Fruit fly (Drosophila melanogaster): ENCODE measurements around the gene Acbp2.
A peak's percentile ranks its signal among the peaks of the same experiment; 100 is the strongest.

The Acbp2 gene

dm6 chr3L:7134818-7135217 lies 3.2 kb downstream of the Acbp2 start:
- TF ChIP-seq Ada2b (GFP tag; IDR thresholded peaks at IDR 0.05), result no peak
- peak; percentile 79 for TF ChIP-seq nom (GFP tag; optimal IDR thresholded peaks at IDR 0.05)
- peak; percentile 80 for TF ChIP-seq sqz (GFP tag; optimal IDR thresholded peaks at IDR 0.05)
- TF ChIP-seq cwo (GFP tag; optimal IDR thresholded peaks at IDR 0.05), result no peak
- TF ChIP-seq repo (GFP tag; optimal IDR thresholded peaks at IDR 0.05), result no peak
- no peak for TF ChIP-seq CG1647 (GFP tag; optimal IDR thresholded peaks at IDR 0.05)
- no peak for TF ChIP-seq pan (optimal IDR thresholded peaks at IDR 0.05)
- peak in 1 of 2 experiments; percentile 21 for TF ChIP-seq pan (GFP tag; optimal IDR thresholded peaks at IDR 0.05 in 1 of 2, IDR thresholded peaks at IDR 0.05 in 1 of 2)
- 0 out of 3 replicates have a peak, but pooled peaks have one; percentile 7 for TF ChIP-seq ci (GFP tag; IDR thresholded peaks at IDR 0.05)
- TF ChIP-seq Drgx (GFP tag; IDR thresholded peaks at IDR 0.05), result peak; percentile 57
- TF ChIP-seq Bgb (GFP tag; IDR thresholded peaks at IDR 0.05; ENCODE audit: partially characterized antibody), result peak; percentile 13; the same call in 1 of the 2 replicates
- no peak for TF ChIP-seq CG8944 (GFP tag; optimal IDR thresholded peaks at IDR 0.05)
- TF ChIP-seq CG7271 (tag; optimal IDR thresholded peaks at IDR 0.05), result no peak
- TF ChIP-seq CG4360 (GFP tag; IDR thresholded peaks at IDR 0.05), result peak; percentile 77
- 0 out of 2 replicates have a peak, but pooled peaks have one; percentile 6 for TF ChIP-seq CG8765 (GFP tag; IDR thresholded peaks at IDR 0.05)
- no peak for TF ChIP-seq Atf3 (GFP tag; optimal IDR thresholded peaks at IDR 0.05)
- TF ChIP-seq gro (GFP tag; optimal IDR thresholded peaks at IDR 0.05), result no peak
- no peak for TF ChIP-seq cg (GFP tag; optimal IDR thresholded peaks at IDR 0.05)
- no peak for TF ChIP-seq Rfx (GFP tag; IDR thresholded peaks at IDR 0.05)
- no peak for TF ChIP-seq MTF-1 (GFP tag; optimal IDR thresholded peaks at IDR 0.05; ENCODE audit: borderline replicate concordance)
- peak; percentile 3 for TF ChIP-seq CG11723 (GFP tag; optimal IDR thresholded peaks at IDR 0.05)
- TF ChIP-seq Hmx (GFP tag; optimal IDR thresholded peaks at IDR 0.05), result no peak
- peak; percentile 74; the same call in 1 of the 3 replicates for TF ChIP-seq CG6175 (GFP tag; IDR thresholded peaks at IDR 0.05)
- no peak for TF ChIP-seq CG7963 (GFP tag; IDR thresholded peaks at IDR 0.05; ENCODE audit: partially characterized antibody)
- no peak for TF ChIP-seq H15 (GFP tag; IDR thresholded peaks at IDR 0.05)
- TF ChIP-seq Doc3 (GFP tag; IDR thresholded peaks at IDR 0.05; ENCODE audit: partially characterized antibody), result 0 out of 3 replicates have a peak, but pooled peaks have one; percentile 12
- peak in 1 of 2 experiments; percentile 51 for TF ChIP-seq bsh (GFP tag; optimal IDR thresholded peaks at IDR 0.05)
- TF ChIP-seq B-H2 (GFP tag; optimal IDR thresholded peaks at IDR 0.05), result no peak
- TF ChIP-seq Trl (optimal IDR thresholded peaks at IDR 0.05), result peak in 1 of 2 experiments; percentile 12
- no peak for TF ChIP-seq Trl (GFP tag; optimal IDR thresholded peaks at IDR 0.05)

dm6 chr3L:7136663-7137062 lies 5.0 kb downstream of the Acbp2 start:
- TF ChIP-seq CG2199 (GFP tag; IDR thresholded peaks at IDR 0.05), result 0 out of 3 replicates have a peak, but pooled peaks have one; percentile 0
- TF ChIP-seq Atf3 (GFP tag; optimal IDR thresholded peaks at IDR 0.05), result no peak
- TF ChIP-seq CG15073 (GFP tag; optimal IDR thresholded peaks at IDR 0.05), result no peak
- TF ChIP-seq Hr3 (GFP tag; optimal IDR thresholded peaks at IDR 0.05), result no peak
- no peak for TF ChIP-seq pho (GFP tag; optimal IDR thresholded peaks at IDR 0.05)

dm6 chr3L:7137613-7138189 lies 6.0 kb downstream of the Acbp2 start:
- peak; percentile 14 for TF ChIP-seq CG5180 (GFP tag; optimal IDR thresholded peaks at IDR 0.05)
- TF ChIP-seq cg (GFP tag; optimal IDR thresholded peaks at IDR 0.05), result peak; percentile 9
- TF ChIP-seq da (GFP tag; optimal IDR thresholded peaks at IDR 0.05), result no peak
- peak; percentile 52 for TF ChIP-seq sens (GFP tag)
- peak; percentile 96 for TF ChIP-seq CG4360 (GFP tag; IDR thresholded peaks at IDR 0.05)
- TF ChIP-seq tll (GFP tag; optimal IDR thresholded peaks at IDR 0.05), result peak in 1 of 2 experiments; percentile 74
- TF ChIP-seq kni (GFP tag; optimal IDR thresholded peaks at IDR 0.05), result peak; percentile 72
- TF ChIP-seq Stat92E (GFP tag; optimal IDR thresholded peaks at IDR 0.05), result peak in 1 of 3 experiments; percentile 97
- TF ChIP-seq CG11504 (tag; optimal IDR thresholded peaks at IDR 0.05), result peak; percentile 48
- 0 out of 4 replicates have a peak, but pooled peaks have one; percentile 64 for TF ChIP-seq chinmo (GFP tag; IDR thresholded peaks at IDR 0.05; ENCODE audit: partially characterized antibody)
- TF ChIP-seq CG17359 (tag; optimal IDR thresholded peaks at IDR 0.05), result no peak
- no peak for TF ChIP-seq stwl (tag; optimal IDR thresholded peaks at IDR 0.05)
- no peak for TF ChIP-seq Lim3 (GFP tag; IDR thresholded peaks at IDR 0.05)
- peak; percentile 66 for TF ChIP-seq Med (GFP tag)
- TF ChIP-seq Eip74EF (GFP tag; optimal IDR thresholded peaks at IDR 0.05), result peak in 1 of 2 experiments; percentile 43
- peak; percentile 24; the same call in 1 of the 2 replicates for TF ChIP-seq Adf1 (GFP tag; IDR thresholded peaks at IDR 0.05)
